Fruit fly (Drosophila melanogaster) whole organism, wandering third instar larva: ENCODE measurements around the gene CG15439.

ENCODE experiments used
- Abd-B ChIP-seq: fragments of >200 bp; optimal IDR thresholded peaks from 2 replicates; lab custom pipeline; 2017; ENCODE audit warnings: missing biosample characterization, missing genetic modification characterization
- CrebA ChIP-seq: fragments of 200-800 bp; sonication (Bioruptor generic); optimal IDR thresholded peaks from 2 replicates; lab custom pipeline; 2016; ENCODE audit warnings: missing biosample characterization, mild to moderate bottlenecking, missing genetic modification characterization, borderline replicate concordance
- HLH106 ChIP-seq: fragments of 200-800 bp; optimal IDR thresholded peaks from 3 replicates; lab custom pipeline; 2019; ENCODE audit warnings: missing biosample characterization, mild to moderate bottlenecking, missing genetic modification characterization, moderate library complexity
- Hnf4 ChIP-seq: fragments of 200-800 bp; sonication (Bioruptor generic); optimal IDR thresholded peaks from 2 replicates; lab custom pipeline; 2016; ENCODE audit warnings: missing biosample characterization, mild to moderate bottlenecking, missing genetic modification characterization
- Jra ChIP-seq: sonication (Bioruptor generic); optimal IDR thresholded peaks from 2 replicates; lab custom pipeline; 2016; ENCODE audit warnings: missing biosample characterization, missing genetic modification characterization
- Myc ChIP-seq: fragments of >200 bp; optimal IDR thresholded peaks from 2 replicates; lab custom pipeline; 2017
- dmrt93B ChIP-seq: fragments of 200-800 bp; sonication (Bioruptor generic); optimal IDR thresholded peaks from 2 replicates; lab custom pipeline; 2018; ENCODE audit warnings: missing biosample characterization, mild to moderate bottlenecking, missing genetic modification characterization
- h ChIP-seq: fragments of 200-800 bp; sonication (Bioruptor generic); optimal IDR thresholded peaks from 3 replicates; lab custom pipeline; 2016; ENCODE audit warnings: missing biosample characterization, mild to moderate bottlenecking, missing genetic modification characterization
- jim ChIP-seq: fragments of 175-275, 200-325 bp; sonication (Bioruptor generic); optimal IDR thresholded peaks from 2 replicates; lab custom pipeline; 2016; ENCODE audit warnings: missing biosample characterization, mild to moderate bottlenecking, missing genetic modification characterization
- psq ChIP-seq: fragments of 200-800 bp; sonication (Bioruptor generic); optimal IDR thresholded peaks from 3 replicates; lab custom pipeline; 2017; ENCODE audit warnings: missing biosample characterization, mild to moderate bottlenecking, missing genetic modification characterization, moderate library complexity
- usp ChIP-seq: fragments of >200 bp; optimal IDR thresholded peaks from 2 replicates; lab custom pipeline; 2017; ENCODE audit warnings: missing biosample characterization, missing genetic modification characterization
- woc ChIP-seq: sonication (Bioruptor generic); optimal IDR thresholded peaks from 2 replicates; lab custom pipeline; 2016; ENCODE audit warnings: missing biosample characterization, mild to moderate bottlenecking, missing genetic modification characterization

- TF ChIP-seq usp (GFP tag; lab: Kevin White, UChicago): no peak
- no peak for TF ChIP-seq Hnf4 (GFP tag; lab: Kevin White, UChicago)
- no peak for TF ChIP-seq h (GFP tag; lab: Kevin White, UChicago)
- TF ChIP-seq psq (GFP tag; lab: Kevin White, UChicago): no peak
- TF ChIP-seq CrebA: no peak
- TF ChIP-seq dmrt93B (GFP tag; lab: Kevin White, UChicago): no peak
- TF ChIP-seq Myc: no peak
- TF ChIP-seq Abd-B (GFP tag; lab: Kevin White, UChicago): no peak
- TF ChIP-seq jim (GFP tag; lab: Kevin White, UChicago): no peak
- TF ChIP-seq Jra: no peak
- no peak for TF ChIP-seq HLH106 (tag; lab: Kevin White, UChicago)
- TF ChIP-seq woc: no peak
Observed at dm6 chr2L:4422154-4422553, 30.7 kb downstream of the CG15439 start.
